Fruit fly (Drosophila melanogaster): ENCODE measurements around the gene mthl10.

mthl10 gene

DNA sequence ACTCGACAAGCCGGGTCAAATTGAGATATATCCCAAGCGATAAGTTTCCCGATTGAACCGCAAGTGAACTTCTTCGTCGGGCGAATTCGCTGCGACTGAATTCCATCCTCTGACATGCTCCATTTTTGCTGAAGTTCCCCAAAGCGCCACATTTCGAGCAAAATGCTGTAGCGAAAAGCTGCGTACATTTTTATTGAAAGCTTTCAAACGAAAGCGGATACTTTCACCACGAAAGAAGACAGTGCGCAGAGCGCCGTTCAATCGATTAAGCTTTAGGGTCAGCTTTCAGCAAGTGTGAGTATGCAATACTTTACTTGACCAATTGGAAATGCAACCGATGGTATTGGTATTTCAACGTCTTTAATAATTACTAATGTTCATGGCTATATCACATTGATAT lies at the start of gene mthl10:
TSS of gene mthl10 (minus strand) at position 77 of the 400 bp plus-strand sequence.
- TF ChIP-seq Gug (GFP tag; IDR thresholded peaks at IDR 0.05) = no peak
- no peak for TF ChIP-seq dsx (GFP tag; optimal IDR thresholded peaks at IDR 0.05; ENCODE audit: poor library complexity, severe bottlenecking)
- no peak for TF ChIP-seq pdm3 (GFP tag; optimal IDR thresholded peaks at IDR 0.05)
- TF ChIP-seq Sox102F (GFP tag; optimal IDR thresholded peaks at IDR 0.05) = no peak
- no peak for TF ChIP-seq fd85E (GFP tag; optimal IDR thresholded peaks at IDR 0.05)
- TF ChIP-seq svp (GFP tag) = no peak
- no peak for TF ChIP-seq CG6854 (GFP tag; optimal IDR thresholded peaks at IDR 0.05)
- TF ChIP-seq Blimp-1 (GFP tag; optimal IDR thresholded peaks at IDR 0.05) = no peak

DNA sequence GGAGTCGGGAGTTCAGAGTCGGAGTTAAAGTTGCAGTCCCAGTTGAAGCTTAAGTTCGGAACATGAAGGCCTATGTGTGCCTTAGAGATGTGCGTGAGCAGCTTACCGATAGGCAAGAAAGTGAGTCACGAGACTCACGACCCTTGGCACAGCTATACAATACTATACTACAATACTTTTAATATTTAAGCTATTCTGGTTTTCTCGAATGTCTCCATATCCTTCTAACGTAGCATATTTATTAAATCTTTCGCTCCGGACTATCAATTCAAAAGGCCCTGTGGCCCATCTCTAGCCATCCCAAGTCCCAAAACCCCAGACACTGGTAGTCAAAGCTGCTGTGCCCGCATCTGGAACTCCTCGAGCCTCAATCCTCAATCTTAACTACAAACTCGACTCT lies 47.5 kb upstream of the mthl10 start:
- TF ChIP-seq ss (GFP tag; optimal IDR thresholded peaks at IDR 0.05) (peak in 1 of 2 experiments; percentile 8), esn (GFP tag; optimal IDR thresholded peaks at IDR 0.05) (peak; percentile 2), CG11762 (GFP tag; optimal IDR thresholded peaks at IDR 0.05; ENCODE audit: insufficient read depth) (no peak), svp (GFP tag) (peak; percentile 66), Gug (GFP tag; IDR thresholded peaks at IDR 0.05) (no peak), Hr39 (GFP tag; optimal IDR thresholded peaks at IDR 0.05) (no peak), CG3032 (tag; optimal IDR thresholded peaks at IDR 0.05) (peak; percentile 22), CG4318 (GFP tag; optimal IDR thresholded peaks at IDR 0.05) (no peak), salr (GFP tag; optimal IDR thresholded peaks at IDR 0.05) (no peak), Lpt (GFP tag; optimal IDR thresholded peaks at IDR 0.05) (no peak), Ets21C (GFP tag; optimal IDR thresholded peaks at IDR 0.05) (no peak), Eip78C (GFP tag) (peak; percentile 64), fd85E (GFP tag; optimal IDR thresholded peaks at IDR 0.05) (no peak), CG34406 (GFP tag; optimal IDR thresholded peaks at IDR 0.05) (no peak), spab (GFP tag; optimal IDR thresholded peaks at IDR 0.05) (no peak), CG10631 (GFP tag; optimal IDR thresholded peaks at IDR 0.05) (no peak), topi (GFP tag; optimal IDR thresholded peaks at IDR 0.05) (peak; percentile 27), CG1621 (tag; optimal IDR thresholded peaks at IDR 0.05) (no peak), Sox102F (GFP tag; optimal IDR thresholded peaks at IDR 0.05) (no peak), Sox14 (GFP tag; optimal IDR thresholded peaks at IDR 0.05) (no peak), Ets96B (tag; optimal IDR thresholded peaks at IDR 0.05) (no peak), dsx (GFP tag; optimal IDR thresholded peaks at IDR 0.05; ENCODE audit: poor library complexity, severe bottlenecking) (peak; percentile 23), CG16779 (tag; optimal IDR thresholded peaks at IDR 0.05) (no peak), CG7368 (GFP tag; optimal IDR thresholded peaks at IDR 0.05) (no peak), Met (GFP tag; optimal IDR thresholded peaks at IDR 0.05) (peak; percentile 2), CG3919 (GFP tag; optimal IDR thresholded peaks at IDR 0.05) (no peak), cyc (GFP tag; optimal IDR thresholded peaks at IDR 0.05) (no peak), net (GFP tag; optimal IDR thresholded peaks at IDR 0.05) (no peak), lz (GFP tag; optimal IDR thresholded peaks at IDR 0.05) (no peak), OdsH (GFP tag; optimal IDR thresholded peaks at IDR 0.05) (no peak), CG11294 (GFP tag; IDR thresholded peaks at IDR 0.05) (no peak), vri (GFP tag; optimal IDR thresholded peaks at IDR 0.05) (no peak), Hr4 (GFP tag; optimal IDR thresholded peaks at IDR 0.05) (no peak), Smox (GFP tag; optimal IDR thresholded peaks at IDR 0.05) (no peak), Eip93F (GFP tag; optimal IDR thresholded peaks at IDR 0.05) (no peak), dac (GFP tag; optimal IDR thresholded peaks at IDR 0.05) (no peak), CG6163 (GFP tag; IDR thresholded peaks at IDR 0.05) (no peak), fkh (GFP tag; optimal IDR thresholded peaks at IDR 0.05) (no peak), Blimp-1 (GFP tag; optimal IDR thresholded peaks at IDR 0.05) (no peak), CG15336 (GFP tag; IDR thresholded peaks at IDR 0.05) (no peak), CG11902 (GFP tag; optimal IDR thresholded peaks at IDR 0.05) (no peak), CG8319 (GFP tag; optimal IDR thresholded peaks at IDR 0.05) (no peak), CG6792 (GFP tag; optimal IDR thresholded peaks at IDR 0.05) (no peak), CG6808 (GFP tag; optimal IDR thresholded peaks at IDR 0.05) (peak; percentile 18)
